Fruit fly (Drosophila melanogaster) whole organism, wandering third instar larva: Measurements from ENCODE around the gene CenB1A.

ENCODE experiments used
- Abd-B ChIP-seq: fragments of >200 bp; optimal IDR thresholded peaks from 2 replicates; lab custom pipeline; 2017; ENCODE audit warnings: missing biosample characterization, missing genetic modification characterization
- CG32264 ChIP-seq: fragments of 200-800 bp; sonication (Bioruptor generic); optimal IDR thresholded peaks from 2 replicates; lab custom pipeline; 2016; ENCODE audit warnings: missing biosample characterization, missing genetic modification characterization
- CG9705 ChIP-seq: fragments of 200-800 bp; sonication (Bioruptor generic); optimal IDR thresholded peaks from 2 replicates; lab custom pipeline; 2018; ENCODE audit warnings: missing biosample characterization, mild to moderate bottlenecking, missing genetic modification characterization
- CrebA ChIP-seq: fragments of 200-800 bp; sonication (Bioruptor generic); optimal IDR thresholded peaks from 2 replicates; lab custom pipeline; 2016; ENCODE audit warnings: missing biosample characterization, mild to moderate bottlenecking, missing genetic modification characterization, borderline replicate concordance
- Dfd ChIP-seq: fragments of >200 bp; optimal IDR thresholded peaks from 2 replicates; lab custom pipeline; 2017; ENCODE audit warnings: missing biosample characterization, missing genetic modification characterization
- Dif ChIP-seq: fragments of 200-275, 200-300 bp; sonication (Bioruptor generic); optimal IDR thresholded peaks from 2 replicates; lab custom pipeline; 2018; ENCODE audit warnings: missing biosample characterization, missing genetic modification characterization; ENCODE audit not compliant: partially characterized antibody
- GATAd ChIP-seq: sonication (Bioruptor generic); optimal IDR thresholded peaks from 2 replicates; lab custom pipeline; 2016; ENCODE audit warnings: missing biosample characterization, missing genetic modification characterization
- HLH106 ChIP-seq: fragments of 200-800 bp; optimal IDR thresholded peaks from 3 replicates; lab custom pipeline; 2019; ENCODE audit warnings: missing biosample characterization, mild to moderate bottlenecking, missing genetic modification characterization, moderate library complexity
- Hnf4 ChIP-seq: fragments of 200-800 bp; sonication (Bioruptor generic); optimal IDR thresholded peaks from 2 replicates; lab custom pipeline; 2016; ENCODE audit warnings: missing biosample characterization, mild to moderate bottlenecking, missing genetic modification characterization
- Hr78 ChIP-seq: fragments of >200 bp; optimal IDR thresholded peaks from 2 replicates; lab custom pipeline; 2017; ENCODE audit warnings: missing biosample characterization, missing genetic modification characterization
- Hr83 ChIP-seq: fragments of 200-300 bp; sonication (Bioruptor generic); optimal IDR thresholded peaks from 2 replicates; lab custom pipeline; 2016; ENCODE audit warnings: missing biosample characterization, mild to moderate bottlenecking, missing genetic modification characterization, moderate library complexity; ENCODE audit not compliant: poor library complexity, severe bottlenecking
- Jra ChIP-seq: sonication (Bioruptor generic); optimal IDR thresholded peaks from 2 replicates; lab custom pipeline; 2016; ENCODE audit warnings: missing biosample characterization, missing genetic modification characterization
- Mio ChIP-seq: sonication (Bioruptor generic); optimal IDR thresholded peaks from 2 replicates; lab custom pipeline; 2016; ENCODE audit warnings: missing biosample characterization, missing genetic modification characterization
- Myc ChIP-seq: fragments of >200 bp; optimal IDR thresholded peaks from 2 replicates; lab custom pipeline; 2017
- N ChIP-seq: fragments of >200 bp; optimal IDR thresholded peaks from 2 replicates; lab custom pipeline; 2018; ENCODE audit warnings: missing biosample characterization, missing external identifiers, missing genetic modification characterization
- OdsH ChIP-seq: fragments of 200-800 bp; sonication (Bioruptor generic); optimal IDR thresholded peaks from 2 replicates; lab custom pipeline; 2016; ENCODE audit warnings: missing biosample characterization, mild to moderate bottlenecking, missing genetic modification characterization
- Rel ChIP-seq, 2 experiments: fragments of 200-800 bp; sonication (Bioruptor generic) in 1 of 2; optimal IDR thresholded peaks; 2 replicates in 1 of 2; 3 replicates in 1 of 2; lab custom pipeline; 2016 to 2019; ENCODE audit warnings: mild to moderate bottlenecking in 2 of 2, missing biosample characterization in 2 of 2, missing genetic modification characterization in 2 of 2, moderate library complexity in 1 of 2
- Sp1 ChIP-seq: fragments of 200-800 bp; sonication (Bioruptor generic); optimal IDR thresholded peaks from 3 replicates; lab custom pipeline; 2019; ENCODE audit warnings: missing biosample characterization, mild to moderate bottlenecking, missing genetic modification characterization, moderate library complexity
- Vsx2 ChIP-seq: fragments of 200-300, 225-300 bp; sonication (Bioruptor generic); optimal IDR thresholded peaks from 2 replicates; lab custom pipeline; 2018; ENCODE audit warnings: missing biosample characterization, missing genetic modification characterization; ENCODE audit not compliant: partially characterized antibody
- br ChIP-seq: fragments of 200-800 bp; sonication (Bioruptor generic); optimal IDR thresholded peaks from 2 replicates; lab custom pipeline; 2016; ENCODE audit warnings: missing biosample characterization, missing genetic modification characterization
- brk ChIP-seq: fragments of 200-800 bp; sonication (Bioruptor generic); optimal IDR thresholded peaks from 2 replicates; lab custom pipeline; 2016; ENCODE audit warnings: missing biosample characterization, mild to moderate bottlenecking, missing genetic modification characterization
- dl ChIP-seq, 2 experiments: fragments of 175-275, 200-275 bp in 1 of 2; fragments of 200-275 bp in 1 of 2; sonication (Bioruptor generic); optimal IDR thresholded peaks; lab custom pipeline; 2018; ENCODE audit warnings: mild to moderate bottlenecking in 2 of 2, missing biosample characterization in 2 of 2, missing genetic modification characterization in 2 of 2, moderate library complexity in 2 of 2; ENCODE audit not compliant: partially characterized antibody in 2 of 2, insufficient read depth in 1 of 2
- dmrt93B ChIP-seq: fragments of 200-800 bp; sonication (Bioruptor generic); optimal IDR thresholded peaks from 2 replicates; lab custom pipeline; 2018; ENCODE audit warnings: missing biosample characterization, mild to moderate bottlenecking, missing genetic modification characterization
- dsf ChIP-seq: sonication (Bioruptor generic); optimal IDR thresholded peaks from 2 replicates; lab custom pipeline; 2016; ENCODE audit warnings: missing biosample characterization, missing genetic modification characterization, borderline replicate concordance
- ey ChIP-seq: fragments of 200-800 bp; sonication (Bioruptor generic); optimal IDR thresholded peaks from 2 replicates; lab custom pipeline; 2016; ENCODE audit warnings: missing biosample characterization, missing genetic modification characterization
- foxo ChIP-seq, 2 experiments: fragments of 200-800 bp; sonication (Bioruptor generic); optimal IDR thresholded peaks; 2 replicates in 1 of 2; 3 replicates in 1 of 2; lab custom pipeline; 2016 to 2017; ENCODE audit warnings: missing biosample characterization in 2 of 2, missing genetic modification characterization in 2 of 2
- fru ChIP-seq: fragments of 200-800 bp; sonication (Bioruptor generic); optimal IDR thresholded peaks from 3 replicates; lab custom pipeline; 2016; ENCODE audit warnings: missing biosample characterization, mild to moderate bottlenecking, missing genetic modification characterization
- h ChIP-seq: fragments of 200-800 bp; sonication (Bioruptor generic); optimal IDR thresholded peaks from 3 replicates; lab custom pipeline; 2016; ENCODE audit warnings: missing biosample characterization, mild to moderate bottlenecking, missing genetic modification characterization
- jim ChIP-seq: fragments of 175-275, 200-325 bp; sonication (Bioruptor generic); optimal IDR thresholded peaks from 2 replicates; lab custom pipeline; 2016; ENCODE audit warnings: missing biosample characterization, mild to moderate bottlenecking, missing genetic modification characterization
- lola ChIP-seq: fragments of >200 bp; optimal IDR thresholded peaks from 2 replicates; lab custom pipeline; 2017; ENCODE audit warnings: missing biosample characterization, missing genetic modification characterization
- pan ChIP-seq: fragments of >200 bp; optimal IDR thresholded peaks from 2 replicates; lab custom pipeline; 2017
- psq ChIP-seq: fragments of 200-800 bp; sonication (Bioruptor generic); optimal IDR thresholded peaks from 3 replicates; lab custom pipeline; 2017; ENCODE audit warnings: missing biosample characterization, mild to moderate bottlenecking, missing genetic modification characterization, moderate library complexity
- rgr ChIP-seq: fragments of 200-800 bp; sonication (Bioruptor generic); optimal IDR thresholded peaks from 3 replicates; lab custom pipeline; 2016; ENCODE audit warnings: missing biosample characterization, mild to moderate bottlenecking, missing genetic modification characterization
- sage ChIP-seq: fragments of 200-800 bp; sonication (Bioruptor generic); optimal IDR thresholded peaks from 2 replicates; lab custom pipeline; 2016; ENCODE audit warnings: missing biosample characterization, mild to moderate bottlenecking, missing genetic modification characterization
- sv ChIP-seq: fragments of 200-800 bp; sonication (Bioruptor generic); optimal IDR thresholded peaks from 3 replicates; lab custom pipeline; 2016; ENCODE audit warnings: missing biosample characterization, missing genetic modification characterization
- tai ChIP-seq: sonication (Bioruptor generic); optimal IDR thresholded peaks from 2 replicates; lab custom pipeline; 2016; ENCODE audit warnings: missing biosample characterization, missing genetic modification characterization
- usp ChIP-seq: fragments of >200 bp; optimal IDR thresholded peaks from 2 replicates; lab custom pipeline; 2017; ENCODE audit warnings: missing biosample characterization, missing genetic modification characterization
- woc ChIP-seq: sonication (Bioruptor generic); optimal IDR thresholded peaks from 2 replicates; lab custom pipeline; 2016; ENCODE audit warnings: missing biosample characterization, mild to moderate bottlenecking, missing genetic modification characterization

The CenB1A gene

dm6 chr3R:23170335-23170734, 52.1 kb downstream of the CenB1A start:
- TF ChIP-seq ey (GFP tag; lab: Kevin White, UChicago) (no peak), CG9705 (GFP tag; lab: Kevin White, UChicago) (no peak), Vsx2 (GFP tag; lab: Kevin White, UChicago) (no peak), Jra (no peak), Abd-B (GFP tag; lab: Kevin White, UChicago) (no peak), dsf (GFP tag; lab: Kevin White, UChicago) (no peak), br (no peak), Hr83 (GFP tag; lab: Kevin White, UChicago) (no peak), Dfd (GFP tag; lab: Kevin White, UChicago) (no peak), sv (GFP tag; lab: Kevin White, UChicago) (no peak), Dif (GFP tag; lab: Kevin White, UChicago) (no peak), brk (GFP tag; lab: Kevin White, UChicago) (no peak), usp (GFP tag; lab: Kevin White, UChicago) (no peak), HLH106 (no peak), sage (GFP tag; lab: Kevin White, UChicago) (no peak)

- TF ChIP-seq Rel (GFP tag; optimal IDR thresholded peaks at IDR 0.05; lab: Kevin White, UChicago) (no peak), Rel (tag; optimal IDR thresholded peaks at IDR 0.05; lab: Kevin White, UChicago) (peak; percentile 81), OdsH (no peak), Abd-B (GFP tag; lab: Kevin White, UChicago) (no peak), sv (GFP tag; lab: Kevin White, UChicago) (no peak), h (peak; percentile 39), CrebA (no peak), Vsx2 (GFP tag; lab: Kevin White, UChicago) (peak; percentile 26), woc (GFP tag; lab: Kevin White, UChicago) (no peak)
Measured at dm6 chr3R:23171867-23172266, 53.7 kb downstream of the CenB1A start.

dm6 chr3R:23173393-23173981, 55.3 kb downstream of the CenB1A start, which contains the start of gene CG46310:
Gene CG46310 (plus strand): TSS chr3R:23173873.
- TF ChIP-seq woc (GFP tag; lab: Kevin White, UChicago) (peak; percentile 57), N (GFP tag; lab: Kevin White, UChicago) (no peak), sage (GFP tag; lab: Kevin White, UChicago) (peak; percentile 81), h (peak; percentile 95), dmrt93B (GFP tag; lab: Kevin White, UChicago) (peak; percentile 74), CG32264 (GFP tag; lab: Kevin White, UChicago) (peak; percentile 60), Hnf4 (GFP tag; lab: Kevin White, UChicago) (peak; percentile 90), Mio (GFP tag; lab: Kevin White, UChicago) (no peak), Rel (GFP tag; optimal IDR thresholded peaks at IDR 0.05; lab: Kevin White, UChicago) (peak; percentile 69), Rel (tag; optimal IDR thresholded peaks at IDR 0.05; lab: Kevin White, UChicago) (peak; percentile 85), brk (GFP tag; lab: Kevin White, UChicago) (peak; percentile 85), Sp1 (GFP tag; lab: Kevin White, UChicago) (peak; percentile 94), dsf (GFP tag; lab: Kevin White, UChicago) (peak; percentile 16), br (peak; percentile 86), GATAd (GFP tag; lab: Kevin White, UChicago) (no peak), usp (GFP tag; lab: Kevin White, UChicago) (no peak), pan (lab: Kevin White, UChicago) (no peak), CrebA (peak; percentile 71), OdsH (peak; percentile 89), jim (GFP tag; lab: Kevin White, UChicago) (no peak), rgr (GFP tag; lab: Kevin White, UChicago) (peak; percentile 91), Jra (peak; percentile 63), tai (GFP tag; lab: Kevin White, UChicago) (peak; percentile 75), Abd-B (GFP tag; lab: Kevin White, UChicago) (no peak), Vsx2 (GFP tag; lab: Kevin White, UChicago) (peak; percentile 52), HLH106 (peak; percentile 97), foxo (GFP tag; optimal IDR thresholded peaks at IDR 0.05; lab: Kevin White, UChicago) (peak in 1 of 2 experiments; percentile 97), sv (GFP tag; lab: Kevin White, UChicago) (no peak), CG9705 (GFP tag; lab: Kevin White, UChicago) (peak; percentile 83), Hr78 (GFP tag; lab: Kevin White, UChicago) (no peak), Dfd (GFP tag; lab: Kevin White, UChicago) (no peak), Dif (GFP tag; lab: Kevin White, UChicago) (no peak), dl (GFP tag; optimal IDR thresholded peaks at IDR 0.05; lab: Kevin White, UChicago; ENCODE audit: insufficient read depth in 1 of 2, partially characterized antibody in 2 of 2) (peak in 1 of 2 experiments; percentile 58), psq (GFP tag; lab: Kevin White, UChicago) (peak; percentile 89), ey (GFP tag; lab: Kevin White, UChicago) (peak; percentile 72), Myc (lab: Kevin White, UChicago) (no peak), fru (GFP tag; lab: Kevin White, UChicago) (peak; percentile 93), lola (no peak), Hr83 (GFP tag; lab: Kevin White, UChicago) (peak; percentile 93)
